Fruit fly (Drosophila melanogaster) whole organism, embryonic: Measurements from ENCODE around the gene CG33293.

Experiments used
- Asciz ChIP-seq: fragments of 200-800 bp; sonication (Bioruptor generic); optimal IDR thresholded peaks from 2 replicates; lab custom pipeline; 2017; ENCODE audit warnings: missing biosample characterization, mild to moderate bottlenecking, missing genetic modification characterization, missing genetic modification reagents
- C15 ChIP-seq: fragments of 200-800 bp; sonication (Bioruptor generic); IDR thresholded peaks from 3 replicates; pipeline ENCODE4 v1.3.6; 2022; ENCODE audit warnings: missing biosample characterization, missing genetic modification characterization
- CG10431 ChIP-seq: fragments of 200-800 bp; sonication (Bioruptor generic); optimal IDR thresholded peaks from 3 replicates; lab custom pipeline; 2018; ENCODE audit warnings: missing biosample characterization, mild to moderate bottlenecking, missing genetic modification characterization
- CG11696 ChIP-seq: fragments of 200-800 bp; sonication (Bioruptor generic); IDR thresholded peaks from 2 replicates; pipeline ENCODE4 v1.3.6; 2022; ENCODE audit warnings: missing biosample characterization, missing genetic modification characterization
- CG12219 ChIP-seq: fragments of 200-800 bp; sonication (Bioruptor generic); optimal IDR thresholded peaks from 3 replicates; lab custom pipeline; 2018; ENCODE audit warnings: missing biosample characterization, mild to moderate bottlenecking, missing genetic modification characterization
- CG12659 ChIP-seq: fragments of 200-800 bp; sonication (Bioruptor generic); optimal IDR thresholded peaks from 3 replicates; lab custom pipeline; 2017; ENCODE audit warnings: mild to moderate bottlenecking, missing biosample characterization, missing genetic modification reagents, missing genetic modification characterization
- CG12942 ChIP-seq: fragments of 200-800 bp; sonication (Bioruptor generic); optimal IDR thresholded peaks from 3 replicates; lab custom pipeline; 2016; ENCODE audit warnings: missing biosample characterization, missing genetic modification characterization
- CG13123 ChIP-seq: fragments of 200-800 bp; sonication (Bioruptor generic); optimal IDR thresholded peaks from 2 replicates; lab custom pipeline; 2016; ENCODE audit warnings: missing biosample characterization, missing genetic modification characterization
- CG13287 ChIP-seq: fragments of 200-800 bp; sonication (Bioruptor generic); IDR thresholded peaks from 2 replicates; pipeline ENCODE4 v1.3.6; 2022; ENCODE audit warnings: missing biosample characterization, missing genetic modification characterization; ENCODE audit not compliant: partially characterized antibody
- CG15601 ChIP-seq: fragments of 200-800 bp; sonication (Bioruptor generic); optimal IDR thresholded peaks from 3 replicates; lab custom pipeline; 2019; ENCODE audit warnings: missing biosample characterization, mild to moderate bottlenecking, missing genetic modification characterization, moderate library complexity
- CG17328 ChIP-seq: fragments of 200-800 bp; sonication (Bioruptor generic); IDR thresholded peaks from 2 replicates; pipeline ENCODE4 v1.3.6; 2022; ENCODE audit warnings: missing biosample characterization, missing genetic modification characterization
- CG18764 ChIP-seq: fragments of 200-800 bp; sonication (Bioruptor generic); optimal IDR thresholded peaks from 3 replicates; lab custom pipeline; 2016; ENCODE audit warnings: missing biosample characterization, missing genetic modification characterization
- CG2120 ChIP-seq: fragments of 200-800 bp; sonication (Bioruptor generic); optimal IDR thresholded peaks from 3 replicates; lab custom pipeline; 2016; ENCODE audit warnings: missing biosample characterization, missing genetic modification characterization
- CG2129 ChIP-seq: fragments of 200-800 bp; sonication (Bioruptor generic); IDR thresholded peaks from 2 replicates; pipeline ENCODE4 v1.3.6; 2022; ENCODE audit warnings: missing biosample characterization, missing genetic modification characterization; ENCODE audit not compliant: partially characterized antibody
- CG34224 ChIP-seq: fragments of 200-800 bp; sonication (Bioruptor generic); IDR thresholded peaks from 3 replicates; pipeline ENCODE4 v1.3.6; 2022; ENCODE audit warnings: missing biosample characterization, missing genetic modification characterization; ENCODE audit not compliant: partially characterized antibody
- CG34376 ChIP-seq: fragments of 200-800 bp; sonication (Bioruptor generic); optimal IDR thresholded peaks from 2 replicates; lab custom pipeline; 2018; ENCODE audit warnings: missing biosample characterization, mild to moderate bottlenecking, missing genetic modification characterization
- CG3838 ChIP-seq: fragments of 200-800 bp; sonication (Bioruptor generic); optimal IDR thresholded peaks from 3 replicates; lab custom pipeline; 2016; ENCODE audit warnings: missing biosample characterization, missing genetic modification characterization
- CG42726 ChIP-seq: fragments of 200-800 bp; sonication (Bioruptor generic); IDR thresholded peaks from 2 replicates; pipeline ENCODE4 v1.3.6; 2022; ENCODE audit warnings: missing biosample characterization, missing genetic modification characterization; ENCODE audit not compliant: partially characterized antibody
- CG6175 ChIP-seq: fragments of 200-800 bp; sonication (Bioruptor generic); IDR thresholded peaks from 3 replicates; pipeline ENCODE4 v1.3.6; 2022; ENCODE audit warnings: missing biosample characterization, missing genetic modification characterization
- CkIIα-i1 ChIP-seq: fragments of 200-800 bp; sonication (Bioruptor generic); IDR thresholded peaks from 2 replicates; pipeline ENCODE4 v1.3.6; 2022; ENCODE audit warnings: missing biosample characterization, missing genetic modification characterization
- D ChIP-seq, 2 experiments: fragments of 200-800 bp in 1 of 2; fragments of >200 bp in 1 of 2; sonication (Bioruptor generic) in 1 of 2; optimal IDR thresholded peaks; 2 replicates in 1 of 2; 3 replicates in 1 of 2; lab custom pipeline; 2017; ENCODE audit warnings: mild to moderate bottlenecking in 1 of 2, missing biosample characterization in 1 of 2, missing genetic modification characterization in 1 of 2, missing genetic modification reagents in 1 of 2
- Dad ChIP-seq: fragments of 200-800 bp; sonication (Bioruptor generic); optimal IDR thresholded peaks from 3 replicates; lab custom pipeline; 2016; ENCODE audit warnings: missing biosample characterization, missing genetic modification characterization
- Dref ChIP-seq: fragments of 200-800 bp; sonication (Bioruptor generic); IDR thresholded peaks from 2 replicates; pipeline ENCODE4 v1.3.6; 2022; ENCODE audit warnings: missing biosample characterization, missing genetic modification characterization
- Eip74EF ChIP-seq, 2 experiments: fragments of 200-800 bp in 1 of 2; fragments of >200 bp in 1 of 2; sonication (Bioruptor generic) in 1 of 2; optimal IDR thresholded peaks; 2 replicates each; lab custom pipeline; 2017 to 2019; ENCODE audit warnings: missing biosample characterization in 2 of 2, missing genetic modification characterization in 2 of 2, mild to moderate bottlenecking in 1 of 2, moderate library complexity in 1 of 2
- Med ChIP-seq: fragments of 200-800 bp; sonication (Bioruptor generic); peaks from one replicate; lab custom pipeline; 2016; ENCODE audit warnings: missing biosample characterization, missing genetic modification characterization, mild to moderate bottlenecking, inconsistent platforms, moderate library complexity
- Rfx ChIP-seq: fragments of 200-800 bp; sonication (Bioruptor generic); IDR thresholded peaks from 2 replicates; pipeline ENCODE4 v1.3.6; 2022; ENCODE audit warnings: missing biosample characterization, missing genetic modification characterization
- TFAM ChIP-seq: fragments of 200-800 bp; sonication (Bioruptor generic); optimal IDR thresholded peaks from 2 replicates; lab custom pipeline; 2017; ENCODE audit warnings: missing biosample characterization, missing genetic modification characterization, inconsistent platforms
- YL-1 ChIP-seq: fragments of 200-800 bp; sonication (Bioruptor generic); optimal IDR thresholded peaks from 3 replicates; lab custom pipeline; 2017; ENCODE audit warnings: missing biosample characterization, mild to moderate bottlenecking, missing genetic modification characterization
- br ChIP-seq: fragments of >200 bp; optimal IDR thresholded peaks from 2 replicates; lab custom pipeline; 2017
- cad ChIP-seq: fragments of >200 bp; optimal IDR thresholded peaks from 2 replicates; lab custom pipeline; 2017; ENCODE audit warnings: missing biosample characterization, missing genetic modification characterization
- chif ChIP-seq, 2 experiments: fragments of 200-800 bp; sonication (Bioruptor generic); optimal IDR thresholded peaks; 3 replicates each; lab custom pipeline; 2016; ENCODE audit warnings: missing biosample characterization in 2 of 2, missing genetic modification characterization in 2 of 2
- fu2 ChIP-seq: fragments of 200-800 bp; sonication (Bioruptor generic); optimal IDR thresholded peaks from 2 replicates; lab custom pipeline; 2016; ENCODE audit warnings: missing biosample characterization, missing genetic modification characterization
- grau ChIP-seq: fragments of 200-800 bp; optimal IDR thresholded peaks from 3 replicates; lab custom pipeline; 2019; ENCODE audit warnings: missing biosample characterization, mild to moderate bottlenecking, missing genetic modification characterization, moderate library complexity
- kay ChIP-seq: fragments of 200-800 bp; sonication (Bioruptor generic); optimal IDR thresholded peaks from 2 replicates; lab custom pipeline; 2016; ENCODE audit warnings: missing biosample characterization, missing genetic modification characterization
- mld ChIP-seq: fragments of 200-800 bp; sonication (Bioruptor generic); IDR thresholded peaks from 3 replicates; pipeline ENCODE4 v1.3.6; 2022; ENCODE audit warnings: missing biosample characterization, missing genetic modification characterization; ENCODE audit not compliant: partially characterized antibody
- nmo ChIP-seq: fragments of 200-800 bp; sonication (Bioruptor generic); optimal IDR thresholded peaks from 2 replicates; lab custom pipeline; 2018; ENCODE audit warnings: missing biosample characterization, mild to moderate bottlenecking, missing genetic modification characterization, moderate library complexity
- pfk ChIP-seq: fragments of 200-800 bp; sonication (Bioruptor generic); optimal IDR thresholded peaks from 2 replicates; lab custom pipeline; 2018; ENCODE audit warnings: missing biosample characterization, mild to moderate bottlenecking, missing genetic modification characterization, moderate library complexity
- pho ChIP-seq: fragments of 200-800 bp; sonication (Bioruptor generic); optimal IDR thresholded peaks from 2 replicates; lab custom pipeline; 2016; ENCODE audit warnings: missing biosample characterization, missing genetic modification characterization
- pros ChIP-seq: fragments of 200-800 bp; sonication (Bioruptor generic); optimal IDR thresholded peaks from 3 replicates; lab custom pipeline; 2019; ENCODE audit warnings: missing biosample characterization, mild to moderate bottlenecking, missing genetic modification characterization, moderate library complexity
- repo ChIP-seq: fragments of 200-800 bp; sonication (Bioruptor generic); optimal IDR thresholded peaks from 2 replicates; lab custom pipeline; 2016; ENCODE audit warnings: missing biosample characterization, missing genetic modification characterization
- run ChIP-seq: fragments of 200-800 bp; sonication (Bioruptor generic); optimal IDR thresholded peaks from 3 replicates; lab custom pipeline; 2018; ENCODE audit warnings: missing biosample characterization, mild to moderate bottlenecking, missing genetic modification characterization
- salm ChIP-seq: fragments of 200-800 bp; sonication (Bioruptor generic); optimal IDR thresholded peaks from 2 replicates; lab custom pipeline; 2018; ENCODE audit warnings: missing biosample characterization, mild to moderate bottlenecking, missing genetic modification characterization
- sc ChIP-seq, 3 experiments: fragments of >200 bp in 2 of 3; fragments of 200-800 bp in 1 of 3; sonication (Bioruptor generic) in 1 of 3; optimal IDR thresholded peaks; 2 replicates in 2 of 3; 3 replicates in 1 of 3; lab custom pipeline; 2017; ENCODE audit warnings: mild to moderate bottlenecking in 1 of 3, missing biosample characterization in 1 of 3, missing genetic modification characterization in 1 of 3, missing genetic modification reagents in 1 of 3
- ssp ChIP-seq: fragments of 200-800 bp; sonication (Bioruptor generic); IDR thresholded peaks from 2 replicates; pipeline ENCODE4 v1.3.6; 2022; ENCODE audit warnings: missing biosample characterization, missing genetic modification characterization
- stwl ChIP-seq: fragments of 200-800 bp; sonication (Bioruptor generic); optimal IDR thresholded peaks from 3 replicates; lab custom pipeline; 2018; ENCODE audit warnings: missing biosample characterization, mild to moderate bottlenecking, missing genetic modification characterization, moderate library complexity
- vvl ChIP-seq: fragments of 200-800 bp; sonication (Bioruptor generic); IDR thresholded peaks from 2 replicates; pipeline ENCODE4 v1.3.6; 2022; ENCODE audit warnings: missing biosample characterization, missing genetic modification characterization
- wor ChIP-seq: fragments of 200-800 bp; sonication (Bioruptor generic); IDR thresholded peaks from 2 replicates; pipeline ENCODE4 v1.3.6; 2022; ENCODE audit warnings: missing biosample characterization, missing genetic modification characterization

CG33293 gene

dm6 chr3R:5215334-5216307 lies 24.9 kb downstream of the CG33293 start (continued):
- TF ChIP-seq Asciz (GFP tag; lab: Kevin White, UChicago) (peak; percentile 100), ssp (GFP tag; lab: Robert Waterston, UW) (peak; percentile 77), cad (GFP tag; lab: Kevin White, UChicago) (no peak), CG10431 (GFP tag; lab: Kevin White, UChicago) (peak; percentile 98), CG2129 (GFP tag; lab: Robert Waterston, UW) (no peak), CG6175 (GFP tag; lab: Robert Waterston, UW) (peak; percentile 67; the same call in 2 of the 3 replicates), nmo (peak; percentile 68), mld (GFP tag; lab: Robert Waterston, UW) (no peak), CG12219 (GFP tag; lab: Kevin White, UChicago) (peak; percentile 94), CG13287 (no peak), pho (peak; percentile 81), C15 (0 out of 3 replicates have a peak, but pooled peaks have one; percentile 48), CG12942 (GFP tag; lab: Kevin White, UChicago) (peak; percentile 99), sc (optimal IDR thresholded peaks at IDR 0.05; lab: Kevin White, UChicago) (no peak), sc (GFP tag; optimal IDR thresholded peaks at IDR 0.05; lab: Kevin White, UChicago) (peak; percentile 100), grau (tag; lab: Kevin White, UChicago) (peak; percentile 89), pros (GFP tag; lab: Kevin White, UChicago) (peak; percentile 69), wor (GFP tag; lab: Robert Waterston, UW) (peak; percentile 81), CkIIα-i1 (no peak), CG17328 (peak; percentile 98), TFAM (peak; percentile 97), Med (peak; percentile 99), CG42726 (GFP tag; lab: Robert Waterston, UW) (no peak), CG3838 (peak; percentile 98), vvl (GFP tag; lab: Robert Waterston, UW) (peak; percentile 97), pfk (peak; percentile 85), Eip74EF (GFP tag; optimal IDR thresholded peaks at IDR 0.05; lab: Kevin White, UChicago) (peak in 1 of 2 experiments; percentile 89), D (optimal IDR thresholded peaks at IDR 0.05; lab: Kevin White, UChicago) (no peak), D (GFP tag; optimal IDR thresholded peaks at IDR 0.05; lab: Kevin White, UChicago) (peak; percentile 100), CG15601 (tag; lab: Kevin White, UChicago) (peak; percentile 99), fu2 (peak; percentile 74), salm (tag; lab: Kevin White, UChicago) (peak; percentile 95), repo (peak; percentile 99), Dad (peak; percentile 96), YL-1 (peak; percentile 99), br (lab: Kevin White, UChicago) (no peak), CG34224 (GFP tag; lab: Robert Waterston, UW) (no peak), kay (GFP tag; lab: Kevin White, UChicago) (peak; percentile 95), chif (GFP tag; optimal IDR thresholded peaks at IDR 0.05; lab: Kevin White, UChicago) (peak; percentile 99), CG2120 (GFP tag; lab: Kevin White, UChicago) (peak; percentile 64), Dref (GFP tag; lab: Robert Waterston, UW) (no peak), CG11696 (peak; percentile 87), Rfx (GFP tag; lab: Robert Waterston, UW) (peak; percentile 71), CG12659 (GFP tag; lab: Kevin White, UChicago) (peak; percentile 87), stwl (tag; lab: Kevin White, UChicago) (peak; percentile 84), run (peak; percentile 93), CG18764 (GFP tag; lab: Kevin White, UChicago) (peak; percentile 99), CG34376 (GFP tag; lab: Kevin White, UChicago) (no peak), CG13123 (peak; percentile 99)
